In the genomic region with DNA sequence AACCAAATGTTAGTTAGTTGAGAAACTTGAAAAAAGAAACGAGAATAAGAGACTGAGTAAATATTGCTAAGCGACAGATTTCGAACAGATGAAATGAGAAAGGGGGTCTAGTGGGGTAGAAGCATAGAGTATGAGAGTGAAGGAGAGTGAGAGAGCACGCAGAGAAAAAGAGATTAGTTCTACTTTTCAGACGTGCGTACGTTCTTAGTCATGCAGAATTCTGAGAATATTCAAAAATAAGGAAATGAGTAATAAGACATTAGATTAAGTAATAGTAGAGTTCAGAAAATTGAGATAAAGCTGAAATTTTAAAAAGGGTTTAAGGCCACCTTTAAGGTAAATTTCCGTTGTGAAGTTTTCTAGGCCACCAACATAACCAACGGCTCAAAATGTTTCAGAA, we compare ENCODE assay signal across 1 worm cellular context.
A peak's percentile ranks its signal among the peaks of the same experiment; 100 is the strongest.
TF ChIP-seq lines count a peak whose summit lies in the region.

No protein-coding gene starts in this region.

TF ChIP-seq in whole organism, L1 larva, 84 proteins besides CTCF, POLR2A, EP300 and RAD21 (continued from another document):
- TF ChIP-seq nhr-76 (tag; optimal IDR thresholded peaks at IDR 0.05; lab: Kevin White, UChicago) (no peak), tlp-1 (tag; optimal IDR thresholded peaks at IDR 0.05; lab: Kevin White, UChicago) (no peak), nhr-20 (tag; optimal IDR thresholded peaks at IDR 0.05; lab: Kevin White, UChicago) (no peak), alr-1 (tag; optimal IDR thresholded peaks at IDR 0.05; lab: Kevin White, UChicago; ENCODE audit: borderline replicate concordance) (no peak), nhr-19 (GFP tag; conservative IDR thresholded peaks at IDR 0.05; lab: Robert Waterston, UW) (no peak), egl-13 (tag; optimal IDR thresholded peaks at IDR 0.05; lab: Kevin White, UChicago) (peak; percentile 57)
